2 fruit fly cellular contexts compared by ENCODE assay signal in the genomic region with DNA sequence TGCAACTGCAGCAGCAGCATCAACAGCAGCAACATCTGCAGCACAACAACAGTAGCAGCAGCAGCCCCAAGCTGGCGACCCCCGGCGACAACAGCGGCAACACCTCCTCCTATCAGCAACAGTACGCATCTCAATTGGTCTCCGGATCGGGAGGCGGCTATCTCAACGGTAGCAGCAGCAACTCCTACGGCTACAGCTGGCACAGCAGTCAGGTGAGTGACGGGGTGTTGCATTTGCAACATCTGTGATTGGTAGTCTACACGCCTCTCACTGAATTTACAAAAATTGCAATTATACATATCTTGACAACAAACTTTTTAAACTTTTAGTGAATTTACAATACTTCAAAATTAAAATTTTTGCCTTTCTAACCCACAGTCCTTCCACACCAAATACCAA.
TF ChIP-seq lines count a peak whose summit lies in the region.

No protein-coding gene starts in this region.

- no peak for TF ChIP-seq CTCF in whole organism, embryonic (GFP tag; optimal IDR thresholded peaks at IDR 0.05; lab: Kevin White, UChicago)

TF ChIP-seq in whole organism, embryonic, 481 proteins besides CTCF, POLR2A, EP300 and RAD21:
- TF ChIP-seq Ets65A (GFP tag; lab: Kevin White, UChicago) (peak; percentile 62), B-H2 (GFP tag; optimal IDR thresholded peaks at IDR 0.05; lab: Kevin White, UChicago) (no peak), CG8290 (GFP tag; optimal IDR thresholded peaks at IDR 0.05; lab: Kevin White, UChicago) (no peak), CG8290 (tag; optimal IDR thresholded peaks at IDR 0.05; lab: Kevin White, UChicago) (no peak), sens (GFP tag; lab: Kevin White, UChicago) (peak; percentile 52)

TF ChIP-seq in whole organism, wandering third instar larva, 38 proteins besides CTCF, POLR2A, EP300 and RAD21:
- peak; percentile 52 for TF ChIP-seq Dfd (GFP tag; optimal IDR thresholded peaks at IDR 0.05; lab: Kevin White, UChicago)
- TF ChIP-seq fru (GFP tag; optimal IDR thresholded peaks at IDR 0.05; lab: Kevin White, UChicago): no peak
TF ChIP-seq in whole organism, wandering third instar larva: peak in this region for 1.
